Worm (Caenorhabditis elegans) whole organism, midembryonic: ENCODE data around the gene T19H12.12.

Source experiments
- T22C8.4 ChIP-seq: fragments of 200-800 bp; sonication (Bioruptor generic); IDR thresholded peaks from 2 replicates; pipeline ENCODE4 v1.3.6; 2022; ENCODE audit warnings: missing genetic modification characterization, missing compliant biosample characterization
- cog-1 ChIP-seq: sonication (generic microtip); optimal IDR thresholded peaks from 2 replicates; lab custom pipeline; 2016; ENCODE audit warnings: missing genetic modification characterization, missing compliant biosample characterization
- flt-1 ChIP-seq: fragments of 200-800 bp; sonication (Bioruptor generic); IDR thresholded peaks from 2 replicates; pipeline ENCODE4 v1.3.6; 2022; ENCODE audit warnings: missing genetic modification characterization, missing compliant biosample characterization
- klf-2 ChIP-seq: fragments of 200-800 bp; sonication (Bioruptor generic); conservative IDR thresholded peaks from 2 replicates; pipeline ENCODE4 v1.3.6; 2022; ENCODE audit warnings: missing genetic modification reagents, missing genetic modification characterization, missing compliant biosample characterization
- med-1 ChIP-seq: sonication (generic microtip); optimal IDR thresholded peaks from 2 replicates; lab custom pipeline; 2017; ENCODE audit warnings: missing genetic modification characterization, mild to moderate bottlenecking, missing compliant biosample characterization, antibody characterized with exemption, missing genetic modification reagents; ENCODE audit not compliant: insufficient read depth
- ref-1 ChIP-seq: fragments of 200-800 bp; sonication (Bioruptor generic); conservative IDR thresholded peaks from 2 replicates; pipeline ENCODE4 v1.3.6; 2022; ENCODE audit warnings: missing genetic modification reagents, missing genetic modification characterization, missing compliant biosample characterization
- tab-1 ChIP-seq: fragments of 200-800 bp; sonication (Bioruptor generic); IDR thresholded peaks from 2 replicates; pipeline ENCODE4 v1.3.6; 2022; ENCODE audit warnings: missing genetic modification characterization, missing compliant biosample characterization
- ztf-23 ChIP-seq: fragments of 200-800 bp; sonication (Bioruptor generic); IDR thresholded peaks from 2 replicates; pipeline ENCODE4 v1.3.6; 2022; ENCODE audit warnings: missing genetic modification reagents, missing genetic modification characterization, missing compliant biosample characterization
- ztf-29 ChIP-seq: fragments of 200-800 bp; sonication (Bioruptor generic); IDR thresholded peaks from 2 replicates; pipeline ENCODE4 v1.3.6; 2022; ENCODE audit warnings: missing genetic modification reagents, missing genetic modification characterization, missing compliant biosample characterization

T19H12.12 gene

ce11 chrV:4871992-4872391 is 12.6 kb upstream of the T19H12.12 start, which contains the start of gene srd-33:
srd-33 (plus strand) TSS chrV:4872292.
- TF ChIP-seq ztf-23 (GFP tag; lab: Robert Waterston, UW) (no peak), cog-1 (tag; lab: Kevin White, UChicago) (no peak), ztf-29 (GFP tag; lab: Robert Waterston, UW) (no peak), ref-1 (GFP tag; lab: Robert Waterston, UW) (no peak), flt-1 (GFP tag; lab: Robert Waterston, UW) (no peak), tab-1 (GFP tag; lab: Robert Waterston, UW) (no peak), klf-2 (GFP tag; lab: Robert Waterston, UW) (no peak), T22C8.4 (GFP tag; lab: Robert Waterston, UW) (no peak), med-1 (GFP tag; lab: Kevin White, UChicago) (no peak)

DNA sequence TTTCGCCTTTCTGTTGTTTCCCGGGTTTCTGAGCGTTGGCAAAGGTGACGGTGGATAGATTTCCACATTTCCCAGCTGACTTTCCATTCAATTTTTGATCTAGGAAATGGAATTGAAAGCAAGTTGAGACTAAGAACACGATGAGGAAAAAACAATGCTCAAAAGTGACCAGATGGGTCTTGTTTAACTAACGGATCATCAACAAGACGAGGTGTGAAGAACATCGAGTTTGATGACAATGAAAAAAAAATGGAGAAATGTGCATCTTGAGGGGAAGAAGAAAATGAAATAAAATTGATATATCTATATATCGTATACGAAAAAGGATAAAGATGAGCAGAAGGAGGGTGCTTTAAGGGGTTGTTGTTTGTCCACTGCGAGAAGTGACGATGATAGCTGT is 7.0 kb upstream of the T19H12.12 start, which contains the start of gene T19H12.6:
Gene T19H12.6, minus strand, starts transcription at position 101 of the 400 bp plus-strand sequence.
- no peak for TF ChIP-seq ztf-29 (GFP tag; lab: Robert Waterston, UW)
- TF ChIP-seq tab-1 (GFP tag; lab: Robert Waterston, UW) = no peak
- no peak for TF ChIP-seq ztf-23 (GFP tag; lab: Robert Waterston, UW)
- TF ChIP-seq flt-1 (GFP tag; lab: Robert Waterston, UW) = no peak
- no peak for TF ChIP-seq T22C8.4 (GFP tag; lab: Robert Waterston, UW)
- TF ChIP-seq med-1 (GFP tag; lab: Kevin White, UChicago) = no peak
- no peak for TF ChIP-seq cog-1 (tag; lab: Kevin White, UChicago)
- no peak for TF ChIP-seq ref-1 (GFP tag; lab: Robert Waterston, UW)
- TF ChIP-seq klf-2 (GFP tag; lab: Robert Waterston, UW) = no peak

DNA sequence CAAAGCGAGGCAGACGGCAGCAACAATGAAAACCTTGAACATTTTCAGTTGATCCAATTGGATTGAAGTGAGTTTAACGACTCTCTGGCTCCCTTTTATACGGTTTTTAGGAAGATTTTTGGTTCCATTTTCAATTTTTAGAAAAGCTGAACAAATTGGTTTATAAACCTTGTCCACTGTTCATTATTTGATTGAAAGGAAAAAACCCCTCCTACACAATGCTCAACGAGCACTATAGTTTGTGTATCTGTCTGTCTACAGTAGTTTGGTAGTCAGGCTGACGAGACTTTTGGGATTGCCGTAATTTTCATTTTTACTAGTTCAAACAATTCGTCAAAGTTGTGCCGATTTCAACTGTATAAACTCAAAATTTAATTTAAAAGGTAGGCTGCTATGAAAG is 5.3 kb upstream of the T19H12.12 start, which contains the start of gene T19H12.15:
Gene T19H12.15, minus strand, starts transcription at position 101 of the 400 bp plus-strand sequence.
- TF ChIP-seq flt-1 (GFP tag; lab: Robert Waterston, UW) = no peak
- TF ChIP-seq med-1 (GFP tag; lab: Kevin White, UChicago) = no peak
- TF ChIP-seq T22C8.4 (GFP tag; lab: Robert Waterston, UW) = no peak
- no peak for TF ChIP-seq tab-1 (GFP tag; lab: Robert Waterston, UW)
- no peak for TF ChIP-seq klf-2 (GFP tag; lab: Robert Waterston, UW)
- no peak for TF ChIP-seq ref-1 (GFP tag; lab: Robert Waterston, UW)
- TF ChIP-seq ztf-29 (GFP tag; lab: Robert Waterston, UW) = no peak
- TF ChIP-seq cog-1 (tag; lab: Kevin White, UChicago) = no peak
- no peak for TF ChIP-seq ztf-23 (GFP tag; lab: Robert Waterston, UW)

- TF ChIP-seq ztf-29 (GFP tag; lab: Robert Waterston, UW) = no peak
- no peak for TF ChIP-seq flt-1 (GFP tag; lab: Robert Waterston, UW)
Measured at ce11 chrV:4881377-4881776, 3.2 kb upstream of the T19H12.12 start, which contains the start of gene str-32. str-32 (minus strand) TSS chrV:4881477.

ce11 chrV:4885372-4885771 is 782 bp downstream of the T19H12.12 start, which contains the start of gene T19H12.3:
T19H12.3 (plus strand) TSS chrV:4885672.
- no peak for TF ChIP-seq med-1 (GFP tag; lab: Kevin White, UChicago)
- no peak for TF ChIP-seq tab-1 (GFP tag; lab: Robert Waterston, UW)
- no peak for TF ChIP-seq cog-1 (tag; lab: Kevin White, UChicago)
- no peak for TF ChIP-seq ref-1 (GFP tag; lab: Robert Waterston, UW)
- TF ChIP-seq T22C8.4 (GFP tag; lab: Robert Waterston, UW) = no peak
- no peak for TF ChIP-seq klf-2 (GFP tag; lab: Robert Waterston, UW)
- TF ChIP-seq ztf-29 (GFP tag; lab: Robert Waterston, UW) = no peak
- TF ChIP-seq ztf-23 (GFP tag; lab: Robert Waterston, UW) = no peak
- no peak for TF ChIP-seq flt-1 (GFP tag; lab: Robert Waterston, UW)

- TF ChIP-seq ztf-23 (GFP tag; lab: Robert Waterston, UW) (no peak), cog-1 (tag; lab: Kevin White, UChicago) (no peak), klf-2 (GFP tag; lab: Robert Waterston, UW) (no peak), ref-1 (GFP tag; lab: Robert Waterston, UW) (no peak), flt-1 (GFP tag; lab: Robert Waterston, UW) (no peak), T22C8.4 (GFP tag; lab: Robert Waterston, UW) (no peak), ztf-29 (GFP tag; lab: Robert Waterston, UW) (no peak), tab-1 (GFP tag; lab: Robert Waterston, UW) (no peak)
Measured at ce11 chrV:4889477-4889876, 4.9 kb downstream of the T19H12.12 start, which contains the start of gene ugt-12. ugt-12 (minus strand) TSS chrV:4889629.

- TF ChIP-seq tab-1 (GFP tag; lab: Robert Waterston, UW) (no peak), flt-1 (GFP tag; lab: Robert Waterston, UW) (no peak), ref-1 (GFP tag; lab: Robert Waterston, UW) (no peak), cog-1 (tag; lab: Kevin White, UChicago) (no peak), ztf-23 (GFP tag; lab: Robert Waterston, UW) (no peak), ztf-29 (GFP tag; lab: Robert Waterston, UW) (no peak), T22C8.4 (GFP tag; lab: Robert Waterston, UW) (no peak), klf-2 (GFP tag; lab: Robert Waterston, UW) (no peak), med-1 (GFP tag; lab: Kevin White, UChicago) (no peak)
Measured at ce11 chrV:4889976-4890479, 5.4 kb downstream of the T19H12.12 start, which contains the start of gene T19H12.2. T19H12.2 (plus strand) TSS chrV:4890429.

DNA sequence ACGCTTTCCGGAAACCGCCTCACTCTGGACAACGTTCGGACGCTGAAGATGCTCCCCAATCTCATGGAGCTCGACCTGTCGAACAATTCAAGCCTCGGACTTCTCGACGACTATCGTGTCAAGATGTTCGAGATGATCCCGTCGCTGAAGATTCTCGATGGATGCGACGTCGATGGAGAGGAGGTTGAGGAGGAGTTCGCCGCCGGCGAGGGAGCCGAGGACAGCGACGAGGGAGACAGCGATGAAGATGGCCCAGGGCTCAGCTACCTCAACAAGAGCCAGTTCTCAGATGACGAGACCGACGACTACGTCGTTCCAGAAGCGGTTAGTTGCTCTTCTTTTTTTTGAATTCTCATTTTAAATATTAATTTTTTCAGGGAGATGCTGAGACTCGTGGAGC is 6.2 kb downstream of the T19H12.12 start:
- TF ChIP-seq tab-1 (GFP tag; lab: Robert Waterston, UW) = 0 out of 2 replicates have a peak, but pooled peaks have one; percentile 39
- TF ChIP-seq med-1 (GFP tag; lab: Kevin White, UChicago) = no peak
- TF ChIP-seq T22C8.4 (GFP tag; lab: Robert Waterston, UW) = no peak
- TF ChIP-seq flt-1 (GFP tag; lab: Robert Waterston, UW) = no peak
- TF ChIP-seq klf-2 (GFP tag; lab: Robert Waterston, UW) = no peak
- TF ChIP-seq cog-1 (tag; lab: Kevin White, UChicago) = no peak
- no peak for TF ChIP-seq ztf-23 (GFP tag; lab: Robert Waterston, UW)
